Fruit fly (Drosophila melanogaster): ENCODE measurements around the gene CG15020.

dm6 chr3L:4463773-4464301 is 42.4 kb downstream of the CG15020 start, which contains the start of gene CG15024:
- TF ChIP-seq CG33017 (tag; optimal IDR thresholded peaks at IDR 0.05) (no peak), kay (GFP tag; ENCODE audit: borderline replicate concordance) (no peak), Mnt (GFP tag; optimal IDR thresholded peaks at IDR 0.05) (no peak), CG5204 (GFP tag; optimal IDR thresholded peaks at IDR 0.05) (no peak), Crg-1 (GFP tag; optimal IDR thresholded peaks at IDR 0.05) (no peak), CG7045 (GFP tag; optimal IDR thresholded peaks at IDR 0.05) (no peak), bab1 (GFP tag; optimal IDR thresholded peaks at IDR 0.05) (no peak), toe (GFP tag; optimal IDR thresholded peaks at IDR 0.05) (no peak), CG12768 (GFP tag; optimal IDR thresholded peaks at IDR 0.05) (no peak), Clk (GFP tag; optimal IDR thresholded peaks at IDR 0.05) (no peak), tj (GFP tag; optimal IDR thresholded peaks at IDR 0.05) (no peak)
